Worm (Caenorhabditis elegans) whole organism, mixed stage, embryonic: ENCODE results near the gene R07B7.9.

Experiments used
- elt-3 ChIP-seq: fragments of 150-350 bp; optimal IDR thresholded peaks from 2 replicates; lab custom pipeline; 2014; ENCODE audit warnings: missing biosample characterization, missing genetic modification characterization
- ham-2 ChIP-seq: fragments of 200-800 bp; sonication (Bioruptor generic); optimal IDR thresholded peaks from 2 replicates; lab custom pipeline; 2018; ENCODE audit warnings: mild to moderate bottlenecking, missing genetic modification characterization, missing compliant biosample characterization
- mab-5 ChIP-seq: fragments of 150-350 bp; optimal IDR thresholded peaks from 2 replicates; lab custom pipeline; 2014; ENCODE audit warnings: missing biosample characterization, missing genetic modification characterization
- nhr-28 ChIP-seq: fragments of 150-350 bp; optimal IDR thresholded peaks from 2 replicates; lab custom pipeline; 2014; ENCODE audit warnings: missing biosample characterization, missing genetic modification characterization
- snpc-4 ChIP-seq: fragments of 150-350 bp; optimal IDR thresholded peaks from 2 replicates; lab custom pipeline; 2014; ENCODE audit warnings: missing biosample characterization, missing genetic modification characterization

DNA sequence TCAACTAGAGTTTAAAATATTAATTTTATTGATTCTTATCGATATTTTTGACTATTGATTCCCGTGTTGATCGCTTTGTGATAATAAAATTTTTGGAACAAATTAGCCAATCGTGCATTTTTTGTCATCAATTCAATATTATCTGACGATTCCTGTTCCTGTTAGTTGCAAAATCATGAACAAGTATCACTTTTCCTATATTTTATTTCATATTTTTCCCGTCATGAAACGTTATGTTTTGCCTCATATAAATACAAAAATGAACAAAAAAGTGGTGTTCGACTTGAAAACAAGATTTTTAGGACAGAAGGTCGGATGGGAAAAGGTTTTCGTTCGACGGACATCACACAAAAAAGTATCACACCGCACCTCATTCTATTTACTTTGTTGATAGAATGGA is 41.1 kb upstream of the R07B7.9 start, which contains the start of gene C13C4.6:
- TF ChIP-seq mab-5 (tag; lab: Kevin White, UChicago) (no peak), elt-3 (no peak), ham-2 (no peak), nhr-28 (tag; lab: Kevin White, UChicago) (no peak), snpc-4 (tag; lab: Kevin White, UChicago) (no peak)
